Fruit fly (Drosophila melanogaster) Kc167 (cell line): ENCODE results near the gene CG7430.
"Not testable (repeated sequence)": the region's sequence is repeated elsewhere in the genome, so short reads cannot be mapped to it uniquely, and the experiment has no call there.

Experiments used
- Myc ChIP-seq: fragments of >200 bp; optimal IDR thresholded peaks from 2 replicates; lab custom pipeline; 2017; ENCODE audit warnings: missing external identifiers
- Sin3A ChIP-seq: fragments of >200 bp; optimal IDR thresholded peaks from 2 replicates; lab custom pipeline; 2018; ENCODE audit warnings: missing external identifiers
- h ChIP-seq: fragments of >200 bp; optimal IDR thresholded peaks from 3 replicates; lab custom pipeline; 2018; ENCODE audit warnings: missing external identifiers
- insv ChIP-seq: fragments of >200 bp; optimal IDR thresholded peaks from 3 replicates; lab custom pipeline; 2018; ENCODE audit warnings: missing external identifiers
- psq ChIP-seq: fragments of >200 bp; optimal IDR thresholded peaks from 2 replicates; lab custom pipeline; 2017; ENCODE audit warnings: missing external identifiers
- ttk ChIP-seq: sonication (Bioruptor generic); optimal IDR thresholded peaks from 2 replicates; lab custom pipeline; 2017; ENCODE audit warnings: missing external identifiers

Gene CG7430

dm6 chr3L:17835074-17835473 lies 11.6 kb upstream of the CG7430 start, which contains the start of gene CG32189:
Gene CG32189 (minus strand): TSS chr3L:17835174.
- TF ChIP-seq insv (lab: Kevin White, UChicago) (no peak), Myc (lab: Kevin White, UChicago) (no peak), psq (lab: Kevin White, UChicago) (no peak), h (lab: Kevin White, UChicago) (no peak), ttk (lab: Kevin White, UChicago) (no peak), Sin3A (lab: Kevin White, UChicago) (no peak)

- TF ChIP-seq Myc (lab: Kevin White, UChicago), result no peak
- no peak for TF ChIP-seq Sin3A (lab: Kevin White, UChicago)
- TF ChIP-seq h (lab: Kevin White, UChicago), result no peak
- no peak for TF ChIP-seq ttk (lab: Kevin White, UChicago)
- no peak for TF ChIP-seq psq (lab: Kevin White, UChicago)
- no peak for TF ChIP-seq insv (lab: Kevin White, UChicago)
These were observed 5.6 kb upstream of the CG7430 start, which contains the start of gene CG5577 for dm6 chr3L:17841085-17841606. Gene CG5577 (minus strand): TSS chr3L:17841427.

dm6 chr3L:17842892-17843703 lies 3.6 kb upstream of the CG7430 start, which contains the start of gene CG5567:
Gene CG5567 (minus strand): TSS chr3L:17843544.
- TF ChIP-seq psq (lab: Kevin White, UChicago), result no peak
- no peak for TF ChIP-seq ttk (lab: Kevin White, UChicago)
- TF ChIP-seq h (lab: Kevin White, UChicago), result no peak
- no peak for TF ChIP-seq Myc (lab: Kevin White, UChicago)
- no peak for TF ChIP-seq Sin3A (lab: Kevin White, UChicago)
- no peak for TF ChIP-seq insv (lab: Kevin White, UChicago)

- TF ChIP-seq psq (lab: Kevin White, UChicago), result no peak
- TF ChIP-seq Sin3A (lab: Kevin White, UChicago), result no peak
- TF ChIP-seq Myc (lab: Kevin White, UChicago), result no peak
- no peak for TF ChIP-seq insv (lab: Kevin White, UChicago)
- no peak for TF ChIP-seq h (lab: Kevin White, UChicago)
- no peak for TF ChIP-seq ttk (lab: Kevin White, UChicago)
These were observed 253 bp downstream of the CG7430 start for dm6 chr3L:17846982-17847355.

dm6 chr3L:17849517-17849916 lies 2.8 kb downstream of the CG7430 start, which contains the start of gene TrpRS-m:
Gene TrpRS-m (plus strand): TSS chr3L:17849727.
- no peak for TF ChIP-seq insv (lab: Kevin White, UChicago)
- no peak for TF ChIP-seq psq (lab: Kevin White, UChicago)
- no peak for TF ChIP-seq ttk (lab: Kevin White, UChicago)
- no peak for TF ChIP-seq h (lab: Kevin White, UChicago)
- TF ChIP-seq Sin3A (lab: Kevin White, UChicago), result no peak
- TF ChIP-seq Myc (lab: Kevin White, UChicago), result no peak

dm6 chr3L:17856655-17857479 lies 10.2 kb downstream of the CG7430 start, which contains the start of gene CG5535:
Gene CG5535 (minus strand): TSS chr3L:17856794.
- TF ChIP-seq insv (lab: Kevin White, UChicago) (no peak), Myc (lab: Kevin White, UChicago) (no peak)

dm6 chr3L:17858174-17858573 lies 11.5 kb downstream of the CG7430 start, which contains the start of gene CG34002:
Gene CG34002 (plus strand): TSS chr3L:17858474.
- TF ChIP-seq psq, ttk, h (lab: Kevin White, UChicago): not testable (repeated sequence)

dm6 chr3L:17878781-17879360 lies 32.2 kb downstream of the CG7430 start, which contains the start of gene CG7408:
Gene CG7408 (plus strand): TSS chr3L:17879096.
- no peak for TF ChIP-seq insv (lab: Kevin White, UChicago)
- no peak for TF ChIP-seq ttk (lab: Kevin White, UChicago)
- TF ChIP-seq Sin3A (lab: Kevin White, UChicago), result no peak
- TF ChIP-seq h (lab: Kevin White, UChicago), result no peak
- no peak for TF ChIP-seq psq (lab: Kevin White, UChicago)
- TF ChIP-seq Myc (lab: Kevin White, UChicago), result no peak

- TF ChIP-seq psq (lab: Kevin White, UChicago) (no peak), Sin3A (lab: Kevin White, UChicago) (no peak), insv (lab: Kevin White, UChicago) (no peak), h (lab: Kevin White, UChicago) (no peak), ttk (lab: Kevin White, UChicago) (no peak), Myc (lab: Kevin White, UChicago) (no peak)
These were observed 37.6 kb downstream of the CG7430 start, which contains the start of gene CG5506 for dm6 chr3L:17884276-17884675. Gene CG5506 (minus strand): TSS chr3L:17884376.

- no peak for TF ChIP-seq insv (lab: Kevin White, UChicago)
- TF ChIP-seq Sin3A (lab: Kevin White, UChicago), result no peak
- no peak for TF ChIP-seq psq (lab: Kevin White, UChicago)
- no peak for TF ChIP-seq Myc (lab: Kevin White, UChicago)
- TF ChIP-seq h (lab: Kevin White, UChicago), result no peak
- no peak for TF ChIP-seq ttk (lab: Kevin White, UChicago)
These were observed 39.8 kb downstream of the CG7430 start, which contains the start of gene CG16775 for dm6 chr3L:17886545-17886944. Gene CG16775 (minus strand): TSS chr3L:17886645.
